Worm (Caenorhabditis elegans): Measurements from ENCODE around the gene F14B8.4.

Gene F14B8.4

DNA sequence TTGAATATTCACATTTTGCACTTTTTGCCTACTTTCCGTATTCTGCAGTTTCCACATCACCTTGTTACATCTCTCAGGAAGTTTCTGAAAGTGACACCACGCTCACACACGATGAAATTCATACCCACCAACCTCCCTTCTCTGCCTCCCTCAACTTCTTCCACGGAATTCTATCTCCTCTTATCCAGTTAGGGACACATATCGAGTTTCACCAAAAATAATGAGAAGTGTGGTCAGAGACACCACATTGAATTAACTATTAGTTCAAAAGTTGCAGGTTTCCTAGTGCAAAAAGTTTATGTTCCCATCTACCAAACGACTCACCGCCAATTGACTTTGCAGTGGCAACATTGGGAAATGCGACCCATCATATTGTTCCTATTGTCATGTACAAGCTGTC lies 49.3 kb downstream of the F14B8.4 start:
- TF ChIP-seq tra-4 (tag; optimal IDR thresholded peaks at IDR 0.05): no peak
- no peak for TF ChIP-seq hnd-1 (tag; optimal IDR thresholded peaks at IDR 0.05)
- TF ChIP-seq hmg-4 (GFP tag; optimal IDR thresholded peaks at IDR 0.05): no peak
- TF ChIP-seq F13C5.2 (tag; optimal IDR thresholded peaks at IDR 0.05): no peak
- no peak for TF ChIP-seq tbx-37 (GFP tag; conservative IDR thresholded peaks at IDR 0.05)
- TF ChIP-seq ets-7 (tag; optimal IDR thresholded peaks at IDR 0.05): no peak

Measured in whole organism, early embryonic.